Fruit fly (Drosophila melanogaster) whole organism, embryonic: Measurements from ENCODE around the gene gogo.

Experiments used
- CG3065 ChIP-seq: fragments of 200-800 bp; sonication (Bioruptor generic); optimal IDR thresholded peaks from 2 replicates; lab custom pipeline; 2016; ENCODE audit warnings: missing biosample characterization, missing genetic modification characterization
- CG3163 ChIP-seq: fragments of 200-800 bp; sonication (Bioruptor generic); optimal IDR thresholded peaks from 3 replicates; lab custom pipeline; 2016; ENCODE audit warnings: missing biosample characterization, missing genetic modification characterization
- CG8765 ChIP-seq: fragments of 200-800 bp; sonication (Bioruptor generic); IDR thresholded peaks from 2 replicates; pipeline ENCODE4 v1.3.6; 2022; ENCODE audit warnings: missing biosample characterization, missing genetic modification characterization
- CHES-1-like ChIP-seq: fragments of 200-800 bp; sonication (Bioruptor generic); optimal IDR thresholded peaks from 2 replicates; lab custom pipeline; 2016; ENCODE audit warnings: missing biosample characterization, missing genetic modification characterization
- Neu2 ChIP-seq: fragments of 200-800 bp; sonication (Bioruptor generic); optimal IDR thresholded peaks from 3 replicates; lab custom pipeline; 2016; ENCODE audit warnings: missing biosample characterization, missing genetic modification characterization, borderline replicate concordance
- ase ChIP-seq: fragments of 200-800 bp; sonication (Bioruptor generic); IDR thresholded peaks from 3 replicates; pipeline ENCODE4 v1.3.6; 2022; ENCODE audit warnings: missing biosample characterization, missing genetic modification characterization
- bowl ChIP-seq: fragments of 200-800 bp; sonication (Bioruptor generic); IDR thresholded peaks from 2 replicates; pipeline ENCODE4 v1.3.6; 2022; ENCODE audit warnings: missing biosample characterization, missing genetic modification characterization
- ewg ChIP-seq: fragments of 200-800 bp; sonication (Bioruptor generic); optimal IDR thresholded peaks from 3 replicates; lab custom pipeline; 2017; ENCODE audit warnings: mild to moderate bottlenecking, missing biosample characterization, missing genetic modification reagents, missing genetic modification characterization
- knrl ChIP-seq: fragments of 200-800 bp; sonication (Bioruptor generic); IDR thresholded peaks from 3 replicates; pipeline ENCODE4 v1.3.6; 2022; ENCODE audit warnings: missing biosample characterization, missing genetic modification characterization; ENCODE audit not compliant: partially characterized antibody
- row ChIP-seq: fragments of 200-800 bp; sonication (Bioruptor generic); IDR thresholded peaks from 3 replicates; pipeline ENCODE4 v1.3.6; 2022; ENCODE audit warnings: missing biosample characterization, missing genetic modification characterization
- scrt ChIP-seq: fragments of 200-800 bp; sonication (Bioruptor generic); optimal IDR thresholded peaks from 2 replicates; lab custom pipeline; 2018; ENCODE audit warnings: missing biosample characterization, mild to moderate bottlenecking, missing genetic modification characterization, moderate library complexity
- sqz ChIP-seq: fragments of 200-800 bp; sonication (Bioruptor generic); optimal IDR thresholded peaks from 3 replicates; lab custom pipeline; 2018; ENCODE audit warnings: missing biosample characterization, mild to moderate bottlenecking, missing genetic modification characterization

DNA sequence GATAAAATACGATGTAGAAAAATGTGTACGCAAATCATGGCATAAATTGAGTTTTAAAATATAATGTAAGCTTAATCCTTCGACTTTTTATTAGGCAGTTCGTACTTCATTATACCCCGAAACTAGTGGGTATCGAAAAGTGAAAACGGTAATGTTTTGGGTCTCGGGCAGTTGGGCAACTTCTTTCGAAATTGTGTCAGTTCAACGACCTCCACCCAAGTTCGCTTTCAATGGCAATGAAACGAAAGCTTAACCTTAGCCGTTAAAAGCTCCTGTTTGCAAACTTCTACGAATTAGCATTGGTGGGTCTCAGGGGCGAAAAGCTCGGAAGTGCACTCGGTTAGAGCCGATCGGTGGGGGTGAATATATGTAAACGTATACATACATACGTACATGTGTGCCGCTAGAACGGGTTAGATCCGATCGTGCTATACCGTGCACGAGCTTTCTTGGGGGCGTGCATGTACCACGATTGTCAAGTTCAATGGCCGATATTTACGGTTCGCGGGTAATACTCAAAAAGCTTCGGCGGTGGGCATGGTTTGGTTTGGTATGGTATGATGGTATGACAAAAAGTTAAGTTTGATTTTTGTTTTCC, 64.7 kb downstream of the gogo start:
- TF ChIP-seq CG3163 (GFP tag; lab: Kevin White, UChicago) (no peak), bowl (GFP tag; lab: Robert Waterston, UW) (no peak), ewg (GFP tag; lab: Kevin White, UChicago) (no peak), row (no peak), CG8765 (no peak), scrt (GFP tag; lab: Kevin White, UChicago) (no peak), sqz (GFP tag; lab: Kevin White, UChicago) (no peak), ase (no peak), Neu2 (GFP tag; lab: Kevin White, UChicago) (no peak), CG3065 (GFP tag; lab: Kevin White, UChicago) (no peak), knrl (no peak), CHES-1-like (GFP tag; lab: Kevin White, UChicago) (no peak)
